Fruit fly (Drosophila melanogaster) whole organism, wandering third instar larva: Measurements from ENCODE around the gene nullo.

Experiments used
- Abd-B ChIP-seq: fragments of >200 bp; optimal IDR thresholded peaks from 2 replicates; lab custom pipeline; 2017; ENCODE audit warnings: missing biosample characterization, missing genetic modification characterization
- CG32264 ChIP-seq: fragments of 200-800 bp; sonication (Bioruptor generic); optimal IDR thresholded peaks from 2 replicates; lab custom pipeline; 2016; ENCODE audit warnings: missing biosample characterization, missing genetic modification characterization
- CG9705 ChIP-seq: fragments of 200-800 bp; sonication (Bioruptor generic); optimal IDR thresholded peaks from 2 replicates; lab custom pipeline; 2018; ENCODE audit warnings: missing biosample characterization, mild to moderate bottlenecking, missing genetic modification characterization
- CrebA ChIP-seq: fragments of 200-800 bp; sonication (Bioruptor generic); optimal IDR thresholded peaks from 2 replicates; lab custom pipeline; 2016; ENCODE audit warnings: missing biosample characterization, mild to moderate bottlenecking, missing genetic modification characterization, borderline replicate concordance
- Dfd ChIP-seq: fragments of >200 bp; optimal IDR thresholded peaks from 2 replicates; lab custom pipeline; 2017; ENCODE audit warnings: missing biosample characterization, missing genetic modification characterization
- Dif ChIP-seq: fragments of 200-275, 200-300 bp; sonication (Bioruptor generic); optimal IDR thresholded peaks from 2 replicates; lab custom pipeline; 2018; ENCODE audit warnings: missing biosample characterization, missing genetic modification characterization; ENCODE audit not compliant: partially characterized antibody
- GATAd ChIP-seq: sonication (Bioruptor generic); optimal IDR thresholded peaks from 2 replicates; lab custom pipeline; 2016; ENCODE audit warnings: missing biosample characterization, missing genetic modification characterization
- HLH106 ChIP-seq: fragments of 200-800 bp; optimal IDR thresholded peaks from 3 replicates; lab custom pipeline; 2019; ENCODE audit warnings: missing biosample characterization, mild to moderate bottlenecking, missing genetic modification characterization, moderate library complexity
- Hnf4 ChIP-seq: fragments of 200-800 bp; sonication (Bioruptor generic); optimal IDR thresholded peaks from 2 replicates; lab custom pipeline; 2016; ENCODE audit warnings: missing biosample characterization, mild to moderate bottlenecking, missing genetic modification characterization
- Hr83 ChIP-seq: fragments of 200-300 bp; sonication (Bioruptor generic); optimal IDR thresholded peaks from 2 replicates; lab custom pipeline; 2016; ENCODE audit warnings: missing biosample characterization, mild to moderate bottlenecking, missing genetic modification characterization, moderate library complexity; ENCODE audit not compliant: poor library complexity, severe bottlenecking
- Jra ChIP-seq: sonication (Bioruptor generic); optimal IDR thresholded peaks from 2 replicates; lab custom pipeline; 2016; ENCODE audit warnings: missing biosample characterization, missing genetic modification characterization
- Mio ChIP-seq: sonication (Bioruptor generic); optimal IDR thresholded peaks from 2 replicates; lab custom pipeline; 2016; ENCODE audit warnings: missing biosample characterization, missing genetic modification characterization
- N ChIP-seq: fragments of >200 bp; optimal IDR thresholded peaks from 2 replicates; lab custom pipeline; 2018; ENCODE audit warnings: missing biosample characterization, missing external identifiers, missing genetic modification characterization
- OdsH ChIP-seq: fragments of 200-800 bp; sonication (Bioruptor generic); optimal IDR thresholded peaks from 2 replicates; lab custom pipeline; 2016; ENCODE audit warnings: missing biosample characterization, mild to moderate bottlenecking, missing genetic modification characterization
- Rel ChIP-seq, 2 experiments: fragments of 200-800 bp; sonication (Bioruptor generic) in 1 of 2; optimal IDR thresholded peaks; 2 replicates in 1 of 2; 3 replicates in 1 of 2; lab custom pipeline; 2016 to 2019; ENCODE audit warnings: mild to moderate bottlenecking in 2 of 2, missing biosample characterization in 2 of 2, missing genetic modification characterization in 2 of 2, moderate library complexity in 1 of 2
- Sp1 ChIP-seq: fragments of 200-800 bp; sonication (Bioruptor generic); optimal IDR thresholded peaks from 3 replicates; lab custom pipeline; 2019; ENCODE audit warnings: missing biosample characterization, mild to moderate bottlenecking, missing genetic modification characterization, moderate library complexity
- Vsx2 ChIP-seq: fragments of 200-300, 225-300 bp; sonication (Bioruptor generic); optimal IDR thresholded peaks from 2 replicates; lab custom pipeline; 2018; ENCODE audit warnings: missing biosample characterization, missing genetic modification characterization; ENCODE audit not compliant: partially characterized antibody
- br ChIP-seq: fragments of 200-800 bp; sonication (Bioruptor generic); optimal IDR thresholded peaks from 2 replicates; lab custom pipeline; 2016; ENCODE audit warnings: missing biosample characterization, missing genetic modification characterization
- brk ChIP-seq: fragments of 200-800 bp; sonication (Bioruptor generic); optimal IDR thresholded peaks from 2 replicates; lab custom pipeline; 2016; ENCODE audit warnings: missing biosample characterization, mild to moderate bottlenecking, missing genetic modification characterization
- dmrt93B ChIP-seq: fragments of 200-800 bp; sonication (Bioruptor generic); optimal IDR thresholded peaks from 2 replicates; lab custom pipeline; 2018; ENCODE audit warnings: missing biosample characterization, mild to moderate bottlenecking, missing genetic modification characterization
- dsf ChIP-seq: sonication (Bioruptor generic); optimal IDR thresholded peaks from 2 replicates; lab custom pipeline; 2016; ENCODE audit warnings: missing biosample characterization, missing genetic modification characterization, borderline replicate concordance
- ey ChIP-seq: fragments of 200-800 bp; sonication (Bioruptor generic); optimal IDR thresholded peaks from 2 replicates; lab custom pipeline; 2016; ENCODE audit warnings: missing biosample characterization, missing genetic modification characterization
- foxo ChIP-seq, 2 experiments: fragments of 200-800 bp; sonication (Bioruptor generic); optimal IDR thresholded peaks; 2 replicates in 1 of 2; 3 replicates in 1 of 2; lab custom pipeline; 2016 to 2017; ENCODE audit warnings: missing biosample characterization in 2 of 2, missing genetic modification characterization in 2 of 2
- fru ChIP-seq: fragments of 200-800 bp; sonication (Bioruptor generic); optimal IDR thresholded peaks from 3 replicates; lab custom pipeline; 2016; ENCODE audit warnings: missing biosample characterization, mild to moderate bottlenecking, missing genetic modification characterization
- h ChIP-seq: fragments of 200-800 bp; sonication (Bioruptor generic); optimal IDR thresholded peaks from 3 replicates; lab custom pipeline; 2016; ENCODE audit warnings: missing biosample characterization, mild to moderate bottlenecking, missing genetic modification characterization
- jim ChIP-seq: fragments of 175-275, 200-325 bp; sonication (Bioruptor generic); optimal IDR thresholded peaks from 2 replicates; lab custom pipeline; 2016; ENCODE audit warnings: missing biosample characterization, mild to moderate bottlenecking, missing genetic modification characterization
- lola ChIP-seq: fragments of >200 bp; optimal IDR thresholded peaks from 2 replicates; lab custom pipeline; 2017; ENCODE audit warnings: missing biosample characterization, missing genetic modification characterization
- pan ChIP-seq: fragments of >200 bp; optimal IDR thresholded peaks from 2 replicates; lab custom pipeline; 2017
- psq ChIP-seq: fragments of 200-800 bp; sonication (Bioruptor generic); optimal IDR thresholded peaks from 3 replicates; lab custom pipeline; 2017; ENCODE audit warnings: missing biosample characterization, mild to moderate bottlenecking, missing genetic modification characterization, moderate library complexity
- rgr ChIP-seq: fragments of 200-800 bp; sonication (Bioruptor generic); optimal IDR thresholded peaks from 3 replicates; lab custom pipeline; 2016; ENCODE audit warnings: missing biosample characterization, mild to moderate bottlenecking, missing genetic modification characterization
- sage ChIP-seq: fragments of 200-800 bp; sonication (Bioruptor generic); optimal IDR thresholded peaks from 2 replicates; lab custom pipeline; 2016; ENCODE audit warnings: missing biosample characterization, mild to moderate bottlenecking, missing genetic modification characterization
- sv ChIP-seq: fragments of 200-800 bp; sonication (Bioruptor generic); optimal IDR thresholded peaks from 3 replicates; lab custom pipeline; 2016; ENCODE audit warnings: missing biosample characterization, missing genetic modification characterization
- tai ChIP-seq: sonication (Bioruptor generic); optimal IDR thresholded peaks from 2 replicates; lab custom pipeline; 2016; ENCODE audit warnings: missing biosample characterization, missing genetic modification characterization
- usp ChIP-seq: fragments of >200 bp; optimal IDR thresholded peaks from 2 replicates; lab custom pipeline; 2017; ENCODE audit warnings: missing biosample characterization, missing genetic modification characterization
- woc ChIP-seq: sonication (Bioruptor generic); optimal IDR thresholded peaks from 2 replicates; lab custom pipeline; 2016; ENCODE audit warnings: missing biosample characterization, mild to moderate bottlenecking, missing genetic modification characterization

nullo gene

dm6 chrX:7008102-7009087 is 40.9 kb upstream of the nullo start (continued):
- TF ChIP-seq rgr (GFP tag; lab: Kevin White, UChicago) (peak; percentile 25), HLH106 (tag; lab: Kevin White, UChicago) (peak; percentile 74), dsf (GFP tag; lab: Kevin White, UChicago) (no peak), Mio (no peak), woc (peak; percentile 70), GATAd (no peak)
- TF ChIP-seq, all 38 proteins: peak for 18

DNA sequence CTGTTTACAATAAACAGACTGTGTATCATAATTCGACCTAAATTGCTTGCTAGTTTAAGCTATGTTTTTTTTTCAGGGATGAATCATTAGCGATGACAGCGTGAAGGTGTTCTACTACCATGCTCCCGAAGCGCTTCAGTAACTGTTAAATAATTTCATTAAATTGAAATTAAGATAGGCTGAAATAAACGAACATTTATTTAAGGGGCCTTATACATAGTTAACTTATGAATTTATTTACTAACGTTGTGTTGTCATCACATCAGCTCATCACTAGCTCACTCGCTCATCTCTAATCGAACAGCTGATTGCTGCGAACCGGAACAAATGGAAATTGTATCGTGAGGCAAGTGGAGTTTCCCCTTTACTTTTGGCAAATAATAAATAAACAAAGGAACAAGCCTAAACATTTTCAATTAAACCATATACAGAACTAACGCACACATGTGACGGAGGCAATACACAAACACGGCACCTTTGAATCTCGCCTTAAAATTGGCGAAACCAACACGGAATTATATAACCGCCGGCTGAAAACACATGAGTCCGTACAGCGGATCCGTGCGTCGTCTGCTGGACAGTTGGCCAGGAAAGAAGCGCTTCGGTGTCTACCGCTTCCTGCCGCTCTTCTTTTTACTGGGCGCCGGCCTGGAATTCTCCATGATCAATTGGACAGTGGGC is 38.1 kb upstream of the nullo start, which contains the start of the genes cm, sloth1 and sloth2:
Gene cm (minus strand): TSS at position 83 of the 681 bp plus-strand sequence.
Gene sloth1 (plus strand): TSS at position 295 of the 681 bp plus-strand sequence.
Gene sloth2 (plus strand): TSS at position 295 of the 681 bp plus-strand sequence.
- TF ChIP-seq Vsx2 (GFP tag; lab: Kevin White, UChicago) (no peak), pan (lab: Kevin White, UChicago) (no peak), CG32264 (GFP tag; lab: Kevin White, UChicago) (peak; percentile 66), sage (peak; percentile 65), foxo (GFP tag; optimal IDR thresholded peaks at IDR 0.05; lab: Kevin White, UChicago) (peak; percentile 54 to 91), Rel (GFP tag; optimal IDR thresholded peaks at IDR 0.05; lab: Kevin White, UChicago) (no peak), Rel (tag; optimal IDR thresholded peaks at IDR 0.05; lab: Kevin White, UChicago) (peak; percentile 80), Sp1 (GFP tag; lab: Kevin White, UChicago) (peak; percentile 86), N (no peak), Hnf4 (peak; percentile 95), HLH106 (tag; lab: Kevin White, UChicago) (peak; percentile 88), lola (GFP tag; lab: Kevin White, UChicago) (no peak), usp (no peak), Abd-B (GFP tag; lab: Kevin White, UChicago) (no peak), Mio (peak; percentile 4), OdsH (peak; percentile 86), GATAd (peak; percentile 85), br (GFP tag; lab: Kevin White, UChicago) (peak; percentile 91), jim (GFP tag; lab: Kevin White, UChicago) (no peak), brk (GFP tag; lab: Kevin White, UChicago) (peak; percentile 76), Hr83 (GFP tag; lab: Kevin White, UChicago) (peak; percentile 77), psq (GFP tag; lab: Kevin White, UChicago) (peak; percentile 82), woc (peak; percentile 91), dsf (GFP tag; lab: Kevin White, UChicago) (peak; percentile 83), CrebA (no peak), Dif (no peak), dmrt93B (GFP tag; lab: Kevin White, UChicago) (peak; percentile 65), tai (GFP tag; lab: Kevin White, UChicago) (peak; percentile 91), rgr (GFP tag; lab: Kevin White, UChicago) (peak; percentile 92), Jra (GFP tag; lab: Kevin White, UChicago) (peak; percentile 95), ey (peak; percentile 84), h (GFP tag; lab: Kevin White, UChicago) (peak; percentile 89), fru (GFP tag; lab: Kevin White, UChicago) (peak; percentile 86), sv (GFP tag; lab: Kevin White, UChicago) (peak; percentile 80), CG9705 (GFP tag; lab: Kevin White, UChicago) (peak; percentile 77), Dfd (GFP tag; lab: Kevin White, UChicago) (no peak)
